Fruit fly (Drosophila melanogaster) whole organism, embryonic: ENCODE measurements around the gene CG31776.

Experiments used
- Blimp-1 ChIP-seq: fragments of 200-800 bp; sonication (Bioruptor generic); optimal IDR thresholded peaks from 3 replicates; lab custom pipeline; 2018; ENCODE audit warnings: missing biosample characterization, missing genetic modification characterization, mild to moderate bottlenecking, moderate library complexity, missing genetic modification reagents
- CG10543 ChIP-seq: fragments of 200-800 bp; sonication (Bioruptor generic); optimal IDR thresholded peaks from 3 replicates; lab custom pipeline; 2017; ENCODE audit warnings: missing biosample characterization, mild to moderate bottlenecking, missing genetic modification characterization, moderate library complexity
- CG11398 ChIP-seq: fragments of 200-800 bp; sonication (Bioruptor generic); optimal IDR thresholded peaks from 2 replicates; lab custom pipeline; 2016; ENCODE audit warnings: missing biosample characterization, missing genetic modification characterization
- CG1233 ChIP-seq: fragments of 200-800 bp; sonication (Bioruptor generic); optimal IDR thresholded peaks from 4 replicates; lab custom pipeline; 2018; ENCODE audit warnings: missing biosample characterization, mild to moderate bottlenecking, missing genetic modification characterization
- CG14050 ChIP-seq: fragments of 200-800 bp; sonication (Bioruptor generic); IDR thresholded peaks from 3 replicates; pipeline ENCODE4 v1.3.6; 2022; ENCODE audit warnings: missing biosample characterization, missing genetic modification characterization
- CG17186 ChIP-seq: fragments of 200-800 bp; sonication (Bioruptor generic); optimal IDR thresholded peaks from 3 replicates; lab custom pipeline; 2017; ENCODE audit warnings: missing biosample characterization, missing genetic modification reagents, missing genetic modification characterization
- CG17612 ChIP-seq: fragments of 200-800 bp; sonication (Bioruptor generic); IDR thresholded peaks from 2 replicates; pipeline ENCODE4 v1.3.6; 2022; ENCODE audit warnings: missing biosample characterization, missing genetic modification characterization
- CG2202 ChIP-seq: fragments of 200-800 bp; sonication (Bioruptor generic); optimal IDR thresholded peaks from 2 replicates; lab custom pipeline; 2018; ENCODE audit warnings: missing biosample characterization, mild to moderate bottlenecking, missing genetic modification characterization
- CG31441 ChIP-seq: fragments of 200-800 bp; sonication (Bioruptor generic); IDR thresholded peaks from 2 replicates; pipeline ENCODE4 v1.3.6; 2022; ENCODE audit warnings: missing biosample characterization, missing genetic modification characterization
- CG32772 ChIP-seq: fragments of 200-800 bp; sonication (Bioruptor generic); IDR thresholded peaks from 2 replicates; pipeline ENCODE4 v1.3.6; 2022; ENCODE audit warnings: missing biosample characterization, missing genetic modification characterization
- CG33557 ChIP-seq: fragments of 200-800 bp; sonication (Bioruptor generic); optimal IDR thresholded peaks from 2 replicates; lab custom pipeline; 2019; ENCODE audit warnings: missing biosample characterization, mild to moderate bottlenecking, missing genetic modification characterization, moderate library complexity
- CG4707 ChIP-seq: fragments of 200-800 bp; sonication (Bioruptor generic); optimal IDR thresholded peaks from 2 replicates; lab custom pipeline; 2018; ENCODE audit warnings: missing biosample characterization, mild to moderate bottlenecking, missing genetic modification characterization, moderate library complexity
- CG5180 ChIP-seq: fragments of 200-800 bp; sonication (Bioruptor generic); optimal IDR thresholded peaks from 3 replicates; lab custom pipeline; 2017; ENCODE audit warnings: missing biosample characterization, missing genetic modification characterization, mild to moderate bottlenecking, moderate library complexity, missing genetic modification reagents
- CG6254 ChIP-seq: fragments of 200-800 bp; sonication (Bioruptor generic); optimal IDR thresholded peaks from 3 replicates; lab custom pipeline; 2017; ENCODE audit warnings: mild to moderate bottlenecking, missing biosample characterization, missing genetic modification reagents, missing genetic modification characterization
- CG8388 ChIP-seq: fragments of 200-800 bp; sonication (Bioruptor generic); optimal IDR thresholded peaks from 2 replicates; lab custom pipeline; 2019; ENCODE audit warnings: missing biosample characterization, mild to moderate bottlenecking, missing genetic modification characterization, moderate library complexity
- CG9932 ChIP-seq: fragments of 200-800 bp; sonication (Bioruptor generic); IDR thresholded peaks from 2 replicates; pipeline ENCODE4 v1.3.6; 2022; ENCODE audit warnings: missing biosample characterization, missing genetic modification characterization
- Deaf1 ChIP-seq: fragments of 200-800 bp; optimal IDR thresholded peaks from 3 replicates; lab custom pipeline; 2019; ENCODE audit warnings: missing biosample characterization, mild to moderate bottlenecking, missing genetic modification characterization, moderate library complexity
- Dek ChIP-seq: fragments of 200-800 bp; sonication (Bioruptor generic); optimal IDR thresholded peaks from 3 replicates; lab custom pipeline; 2019; ENCODE audit warnings: missing biosample characterization, mild to moderate bottlenecking, missing genetic modification characterization, moderate library complexity
- Dfd ChIP-seq, 2 experiments: fragments of >200 bp; optimal IDR thresholded peaks; 2 replicates each; lab custom pipeline; 2017; ENCODE audit warnings: missing biosample characterization in 2 of 2, missing genetic modification characterization in 2 of 2
- Dref ChIP-seq: fragments of 200-800 bp; sonication (Bioruptor generic); IDR thresholded peaks from 2 replicates; pipeline ENCODE4 v1.3.6; 2022; ENCODE audit warnings: missing biosample characterization, missing genetic modification characterization
- Drgx ChIP-seq: fragments of 200-800 bp; sonication (Bioruptor generic); IDR thresholded peaks from 2 replicates; pipeline ENCODE4 v1.3.6; 2022; ENCODE audit warnings: missing biosample characterization, missing genetic modification characterization
- Ets65A ChIP-seq: fragments of 200-800 bp; sonication (Bioruptor generic); peaks from one replicate; lab custom pipeline; 2016; ENCODE audit warnings: missing biosample characterization, missing genetic modification characterization
- Ets97D ChIP-seq: fragments of 200-800 bp; sonication (Bioruptor generic); optimal IDR thresholded peaks from 3 replicates; lab custom pipeline; 2016; ENCODE audit warnings: missing biosample characterization, missing genetic modification characterization
- Fer3 ChIP-seq: fragments of 200-800 bp; sonication (Bioruptor generic); optimal IDR thresholded peaks from 2 replicates; lab custom pipeline; 2018; ENCODE audit warnings: missing biosample characterization, mild to moderate bottlenecking, missing genetic modification characterization, moderate library complexity
- Hmr ChIP-seq: fragments of 200-800 bp; sonication (Bioruptor generic); optimal IDR thresholded peaks from 3 replicates; lab custom pipeline; 2017; ENCODE audit warnings: mild to moderate bottlenecking, missing biosample characterization, missing genetic modification reagents, missing genetic modification characterization
- Hr39 ChIP-seq: fragments of >200 bp; optimal IDR thresholded peaks from 2 replicates; lab custom pipeline; 2017
- NC2β ChIP-seq: fragments of 200-800 bp; sonication (Bioruptor generic); optimal IDR thresholded peaks from 2 replicates; lab custom pipeline; 2016; ENCODE audit warnings: missing biosample characterization, missing genetic modification characterization
- Pdp1 ChIP-seq, 2 experiments: fragments of 200-800 bp; sonication (Bioruptor generic); optimal IDR thresholded peaks; 3 replicates each; lab custom pipeline; 2016; ENCODE audit warnings: missing biosample characterization in 2 of 2, missing genetic modification characterization in 2 of 2, mild to moderate bottlenecking in 1 of 2, moderate library complexity in 1 of 2
- Sox102F ChIP-seq: fragments of 200-800 bp; sonication (Bioruptor generic); optimal IDR thresholded peaks from 2 replicates; lab custom pipeline; 2018; ENCODE audit warnings: missing biosample characterization, mild to moderate bottlenecking, missing genetic modification characterization, moderate library complexity
- ara ChIP-seq: fragments of 200-800 bp; sonication (Bioruptor generic); IDR thresholded peaks from 2 replicates; pipeline ENCODE4 v1.3.6; 2022; ENCODE audit warnings: missing biosample characterization, missing genetic modification characterization
- bigmax ChIP-seq: fragments of 200-800 bp; sonication (Bioruptor generic); optimal IDR thresholded peaks from 2 replicates; lab custom pipeline; 2018; ENCODE audit warnings: missing biosample characterization, mild to moderate bottlenecking, missing genetic modification characterization
- danr ChIP-seq: fragments of 200-800 bp; sonication (Bioruptor generic); IDR thresholded peaks from 2 replicates; pipeline ENCODE4 v1.3.6; 2022; ENCODE audit warnings: missing biosample characterization, missing genetic modification characterization
- ewg ChIP-seq: fragments of 200-800 bp; sonication (Bioruptor generic); optimal IDR thresholded peaks from 3 replicates; lab custom pipeline; 2017; ENCODE audit warnings: mild to moderate bottlenecking, missing biosample characterization, missing genetic modification reagents, missing genetic modification characterization
- eyg ChIP-seq: fragments of 200-800 bp; sonication (Bioruptor generic); optimal IDR thresholded peaks from 3 replicates; lab custom pipeline; 2016; ENCODE audit warnings: missing biosample characterization, missing genetic modification characterization
- her ChIP-seq: fragments of 200-800 bp; sonication (Bioruptor generic); optimal IDR thresholded peaks from 2 replicates; lab custom pipeline; 2016; ENCODE audit warnings: missing biosample characterization, missing genetic modification characterization
- inv ChIP-seq: fragments of 200-800 bp; sonication (Bioruptor generic); IDR thresholded peaks from 2 replicates; pipeline ENCODE4 v1.3.6; 2022; ENCODE audit warnings: missing biosample characterization, missing genetic modification characterization; ENCODE audit not compliant: partially characterized antibody
- kah ChIP-seq: fragments of 200-800 bp; sonication (Bioruptor generic); optimal IDR thresholded peaks from 2 replicates; lab custom pipeline; 2018; ENCODE audit warnings: missing biosample characterization, mild to moderate bottlenecking, missing genetic modification characterization
- kni ChIP-seq: fragments of 200-800 bp; sonication (Bioruptor generic); optimal IDR thresholded peaks from 3 replicates; lab custom pipeline; 2017; ENCODE audit warnings: mild to moderate bottlenecking, missing biosample characterization, missing genetic modification reagents, missing genetic modification characterization
- lbe ChIP-seq: fragments of 200-800 bp; sonication (Bioruptor generic); optimal IDR thresholded peaks from 2 replicates; lab custom pipeline; 2016; ENCODE audit warnings: missing biosample characterization, mild to moderate bottlenecking, missing genetic modification characterization
- nerfin-2 ChIP-seq: fragments of 200-800 bp; sonication (Bioruptor generic); IDR thresholded peaks from 2 replicates; pipeline ENCODE4 v1.3.6; 2022; ENCODE audit warnings: missing biosample characterization, missing genetic modification characterization; ENCODE audit not compliant: partially characterized antibody
- ro ChIP-seq: fragments of 200-800 bp; sonication (Bioruptor generic); IDR thresholded peaks from 2 replicates; pipeline ENCODE4 v1.3.6; 2022; ENCODE audit warnings: missing biosample characterization, missing genetic modification characterization
- sc ChIP-seq, 3 experiments: fragments of >200 bp in 2 of 3; fragments of 200-800 bp in 1 of 3; sonication (Bioruptor generic) in 1 of 3; optimal IDR thresholded peaks; 2 replicates in 2 of 3; 3 replicates in 1 of 3; lab custom pipeline; 2017; ENCODE audit warnings: mild to moderate bottlenecking in 1 of 3, missing biosample characterization in 1 of 3, missing genetic modification characterization in 1 of 3, missing genetic modification reagents in 1 of 3
- slou ChIP-seq: fragments of 200-800 bp; sonication (Bioruptor generic); optimal IDR thresholded peaks from 3 replicates; lab custom pipeline; 2016; ENCODE audit warnings: missing biosample characterization, missing genetic modification characterization
- so ChIP-seq: fragments of 200-800 bp; sonication (Bioruptor generic); IDR thresholded peaks from 3 replicates; pipeline ENCODE4 v1.3.6; 2022; ENCODE audit warnings: missing biosample characterization, missing genetic modification characterization
- stwl ChIP-seq: fragments of 200-800 bp; sonication (Bioruptor generic); optimal IDR thresholded peaks from 3 replicates; lab custom pipeline; 2018; ENCODE audit warnings: missing biosample characterization, mild to moderate bottlenecking, missing genetic modification characterization, moderate library complexity
- tgo ChIP-seq: fragments of 200-800 bp; sonication (Bioruptor generic); IDR thresholded peaks from 3 replicates; pipeline ENCODE4 v1.3.6; 2022; ENCODE audit warnings: missing biosample characterization, missing genetic modification characterization
- trem ChIP-seq: fragments of 200-800 bp; optimal IDR thresholded peaks from 3 replicates; lab custom pipeline; 2019; ENCODE audit warnings: missing biosample characterization, mild to moderate bottlenecking, missing genetic modification characterization, moderate library complexity
- ttk ChIP-seq: fragments of 200-800 bp; sonication (Bioruptor generic); IDR thresholded peaks from 2 replicates; pipeline ENCODE4 v2.1.2; 2022; ENCODE audit warnings: missing biosample characterization, missing genetic modification characterization
- vvl ChIP-seq: fragments of 200-800 bp; sonication (Bioruptor generic); IDR thresholded peaks from 2 replicates; pipeline ENCODE4 v1.3.6; 2022; ENCODE audit warnings: missing biosample characterization, missing genetic modification characterization
- zen2 ChIP-seq: fragments of 200-800 bp; sonication (Bioruptor generic); IDR thresholded peaks from 3 replicates; pipeline ENCODE4 v1.3.6; 2022; ENCODE audit warnings: missing biosample characterization, missing genetic modification characterization; ENCODE audit not compliant: partially characterized antibody

CG31776 gene

dm6 chr2L:3426669-3427232, 43.2 kb upstream of the CG31776 start, which contains the start of gene Pgant2 (continued):
- TF ChIP-seq kah (GFP tag; lab: Kevin White, UChicago) (no peak), zen2 (0 out of 3 replicates have a peak, but pooled peaks have one; percentile 16), CG6254 (no peak), Dref (GFP tag; lab: Robert Waterston, UW) (no peak), stwl (no peak), CG1233 (GFP tag; lab: Kevin White, UChicago) (no peak), CG32772 (GFP tag; lab: Robert Waterston, UW) (peak; percentile 30; the same call in 1 of the 2 replicates), danr (GFP tag; lab: Robert Waterston, UW) (no peak), bigmax (GFP tag; lab: Kevin White, UChicago) (no peak), CG33557 (GFP tag; lab: Kevin White, UChicago) (no peak), CG4707 (GFP tag; lab: Kevin White, UChicago) (no peak), CG2202 (tag; lab: Kevin White, UChicago) (no peak), Hmr (no peak), Ets65A (GFP tag; lab: Kevin White, UChicago) (peak; percentile 31), Dfd (GFP tag; optimal IDR thresholded peaks at IDR 0.05; lab: Kevin White, UChicago) (no peak), ro (GFP tag; lab: Robert Waterston, UW) (no peak), inv (GFP tag; lab: Robert Waterston, UW) (no peak), sc (optimal IDR thresholded peaks at IDR 0.05; lab: Kevin White, UChicago) (no peak), sc (GFP tag; optimal IDR thresholded peaks at IDR 0.05; lab: Kevin White, UChicago) (no peak), CG10543 (GFP tag; lab: Kevin White, UChicago) (no peak), trem (no peak), Dek (no peak), CG9932 (GFP tag; lab: Robert Waterston, UW) (no peak), ttk (GFP tag; lab: Robert Waterston, UW) (no peak), ewg (GFP tag; lab: Kevin White, UChicago) (peak; percentile 90), her (GFP tag; lab: Kevin White, UChicago) (no peak), eyg (no peak), NC2β (GFP tag; lab: Kevin White, UChicago) (no peak), CG8388 (GFP tag; lab: Kevin White, UChicago) (no peak), kni (GFP tag; lab: Kevin White, UChicago) (no peak), CG14050 (GFP tag; lab: Robert Waterston, UW) (no peak), Fer3 (tag; lab: Kevin White, UChicago) (no peak), vvl (GFP tag; lab: Robert Waterston, UW) (0 out of 2 replicates have a peak, but pooled peaks have one; percentile 9), Ets97D (GFP tag; lab: Kevin White, UChicago) (no peak), CG17186 (GFP tag; lab: Kevin White, UChicago) (no peak), ara (no peak), Pdp1 (GFP tag; optimal IDR thresholded peaks at IDR 0.05; lab: Kevin White, UChicago) (no peak), CG11398 (GFP tag; lab: Kevin White, UChicago) (no peak), lbe (no peak)

DNA sequence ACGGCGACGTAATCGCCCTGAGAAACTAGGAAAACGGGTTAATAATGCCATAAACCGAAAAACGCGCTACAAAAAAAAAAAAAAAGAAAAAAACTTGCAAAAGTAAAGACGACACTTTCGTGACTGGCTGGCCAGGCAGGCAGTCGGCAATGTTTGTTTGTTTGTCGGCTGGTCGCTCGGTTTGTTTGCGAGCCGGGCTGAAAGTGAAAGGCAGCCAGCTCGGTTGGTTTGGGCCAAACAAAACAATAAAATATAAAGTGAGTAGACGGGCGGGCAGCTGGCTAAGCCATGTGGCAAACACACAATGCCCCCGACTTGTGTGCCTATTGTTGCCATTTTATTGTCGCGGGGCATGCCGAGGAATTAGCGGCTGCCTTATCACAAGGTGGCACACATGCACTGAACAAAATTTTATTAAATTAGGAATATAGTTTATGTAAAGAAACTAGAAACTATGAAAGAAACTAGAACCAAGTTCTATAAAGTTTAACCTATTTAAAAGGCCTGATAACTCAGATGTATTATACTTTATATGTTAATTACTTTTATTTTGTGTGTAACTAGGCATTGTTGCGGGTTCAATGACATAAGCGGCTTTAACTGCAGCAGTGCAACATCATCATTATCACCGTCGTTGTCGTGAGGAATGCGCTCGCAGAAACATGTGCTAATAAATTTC, 41.4 kb upstream of the CG31776 start:
- TF ChIP-seq Drgx (GFP tag; lab: Robert Waterston, UW) = peak; percentile 59
- TF ChIP-seq Sox102F (GFP tag; lab: Kevin White, UChicago) = peak; percentile 6
- no peak for TF ChIP-seq CG17612 (GFP tag; lab: Robert Waterston, UW)
- TF ChIP-seq CG5180 (GFP tag; lab: Kevin White, UChicago) = peak; percentile 39
- TF ChIP-seq nerfin-2 (GFP tag; lab: Robert Waterston, UW) = no peak
- TF ChIP-seq so (GFP tag; lab: Robert Waterston, UW) = no peak
- no peak for TF ChIP-seq Hr39 (lab: Kevin White, UChicago)
- peak; percentile 79 for TF ChIP-seq Blimp-1
- peak; percentile 52 for TF ChIP-seq Deaf1 (tag; lab: Kevin White, UChicago)
- no peak for TF ChIP-seq slou (GFP tag; lab: Kevin White, UChicago)
- TF ChIP-seq CG31441 (GFP tag; lab: Robert Waterston, UW) = 0 out of 2 replicates have a peak, but pooled peaks have one; percentile 15
- no peak for TF ChIP-seq tgo (GFP tag; lab: Robert Waterston, UW)
